Worm (Caenorhabditis elegans) whole organism, late embryonic: ENCODE results near the gene Y14H12B.1.

ENCODE experiments used
- C38D4.7 ChIP-seq: fragments of 200-800 bp; sonication (Bioruptor generic); optimal IDR thresholded peaks from 2 replicates; lab custom pipeline; 2018; ENCODE audit warnings: mild to moderate bottlenecking, missing genetic modification characterization, moderate library complexity, missing compliant biosample characterization
- ama-1 ChIP-seq: fragments of 150-350 bp; optimal IDR thresholded peaks from 2 replicates; lab custom pipeline; 2014
- dmd-4 ChIP-seq: sonication (generic microtip); optimal IDR thresholded peaks from 2 replicates; lab custom pipeline; 2016; ENCODE audit warnings: borderline replicate concordance, missing genetic modification characterization, missing compliant biosample characterization
- elt-2 ChIP-seq: sonication (generic microtip); optimal IDR thresholded peaks from 2 replicates; lab custom pipeline; 2016; ENCODE audit warnings: missing genetic modification reagents, missing genetic modification characterization, missing compliant biosample characterization
- pqm-1 ChIP-seq: sonication (generic microtip); optimal IDR thresholded peaks from 2 replicates; lab custom pipeline; 2016; ENCODE audit warnings: missing genetic modification characterization, missing compliant biosample characterization
- sox-2 ChIP-seq: fragments of 200-800 bp; sonication (Bioruptor generic); IDR thresholded peaks from 2 replicates; pipeline ENCODE4 v1.3.6; 2022; ENCODE audit warnings: missing genetic modification reagents, missing genetic modification characterization, missing compliant biosample characterization
- tbx-2 ChIP-seq: sonication (generic microtip); optimal IDR thresholded peaks from 2 replicates; lab custom pipeline; 2016; ENCODE audit warnings: missing genetic modification characterization, missing compliant biosample characterization
- zip-5 ChIP-seq: sonication (generic microtip); optimal IDR thresholded peaks from 2 replicates; lab custom pipeline; 2016; ENCODE audit warnings: missing genetic modification characterization, missing compliant biosample characterization

DNA sequence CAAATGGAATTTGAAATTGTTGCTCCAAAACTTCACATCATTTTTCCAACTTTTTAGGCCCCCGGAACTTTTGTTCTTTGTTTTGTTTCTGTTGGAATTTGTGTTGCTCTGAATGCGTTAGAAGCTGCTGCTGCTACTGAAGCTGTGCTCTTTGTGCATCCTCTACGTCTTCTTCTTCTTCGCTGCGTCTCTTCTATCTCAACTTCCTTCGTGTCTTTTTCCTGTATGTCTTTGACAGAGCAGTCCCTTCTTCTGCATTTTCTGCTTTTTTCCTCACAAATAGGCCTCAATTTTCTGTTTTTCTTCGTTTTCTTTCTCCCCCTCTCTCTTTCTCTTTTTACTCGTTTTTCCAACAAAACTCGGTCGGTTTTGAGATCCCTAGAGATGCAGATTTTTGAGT is 27.0 kb downstream of the Y14H12B.1 start:
- TF ChIP-seq C38D4.7 (GFP tag; lab: Kevin White, UChicago) (no peak), pqm-1 (no peak), zip-5 (tag; lab: Kevin White, UChicago) (no peak), tbx-2 (tag; lab: Kevin White, UChicago) (no peak), ama-1 (lab: Kevin White, UChicago) (no peak), elt-2 (tag; lab: Kevin White, UChicago) (no peak), dmd-4 (tag; lab: Kevin White, UChicago) (no peak), sox-2 (no peak)
